Fruit fly (Drosophila melanogaster) whole organism, embryonic: ENCODE measurements around the gene CG31161.
A peak's percentile ranks its signal among the peaks of the same experiment; 100 is the strongest.

Experiments used
- ATbp ChIP-seq: fragments of 200-800 bp; sonication (Bioruptor generic); optimal IDR thresholded peaks from 2 replicates; lab custom pipeline; 2017; ENCODE audit warnings: missing biosample characterization, mild to moderate bottlenecking, missing genetic modification characterization, missing genetic modification reagents
- Bdp1 ChIP-seq: fragments of 200-800 bp; sonication (Bioruptor generic); optimal IDR thresholded peaks from 3 replicates; lab custom pipeline; 2016; ENCODE audit warnings: missing biosample characterization, missing genetic modification characterization
- CG10321 ChIP-seq: fragments of 200-800 bp; sonication (Bioruptor generic); IDR thresholded peaks from 2 replicates; pipeline ENCODE4 v1.3.6; 2022; ENCODE audit warnings: missing biosample characterization, missing genetic modification characterization
- CG10654 ChIP-seq: fragments of 200-800 bp; sonication (Bioruptor generic); optimal IDR thresholded peaks from 2 replicates; lab custom pipeline; 2016; ENCODE audit warnings: missing biosample characterization, missing genetic modification characterization
- CG11093 ChIP-seq: fragments of 200-800 bp; sonication (Bioruptor generic); IDR thresholded peaks from 3 replicates; pipeline ENCODE4 v1.3.6; 2022; ENCODE audit warnings: missing biosample characterization, missing genetic modification characterization
- CG11456 ChIP-seq: fragments of 200-800 bp; sonication (Bioruptor generic); IDR thresholded peaks from 3 replicates; pipeline ENCODE4 v1.3.6; 2022; ENCODE audit warnings: missing biosample characterization, missing genetic modification characterization
- CG12104 ChIP-seq: fragments of 200-800 bp; sonication (Bioruptor generic); optimal IDR thresholded peaks from 3 replicates; lab custom pipeline; 2016; ENCODE audit warnings: missing biosample characterization, missing genetic modification characterization
- CG12155 ChIP-seq: fragments of 200-800 bp; sonication (Bioruptor generic); optimal IDR thresholded peaks from 3 replicates; lab custom pipeline; 2016; ENCODE audit warnings: missing biosample characterization, missing genetic modification characterization
- CG12659 ChIP-seq: fragments of 200-800 bp; sonication (Bioruptor generic); optimal IDR thresholded peaks from 3 replicates; lab custom pipeline; 2017; ENCODE audit warnings: mild to moderate bottlenecking, missing biosample characterization, missing genetic modification reagents, missing genetic modification characterization
- CG12942 ChIP-seq: fragments of 200-800 bp; sonication (Bioruptor generic); optimal IDR thresholded peaks from 3 replicates; lab custom pipeline; 2016; ENCODE audit warnings: missing biosample characterization, missing genetic modification characterization
- CG13123 ChIP-seq: fragments of 200-800 bp; sonication (Bioruptor generic); optimal IDR thresholded peaks from 2 replicates; lab custom pipeline; 2016; ENCODE audit warnings: missing biosample characterization, missing genetic modification characterization
- CG15073 ChIP-seq: fragments of 200-800 bp; sonication (Bioruptor generic); optimal IDR thresholded peaks from 2 replicates; lab custom pipeline; 2016; ENCODE audit warnings: missing biosample characterization, missing genetic modification characterization
- CG1529 ChIP-seq: fragments of 200-800 bp; sonication (Bioruptor generic); optimal IDR thresholded peaks from 3 replicates; lab custom pipeline; 2018; ENCODE audit warnings: missing biosample characterization, missing genetic modification characterization
- CG17361 ChIP-seq: fragments of 200-800 bp; sonication (Bioruptor generic); IDR thresholded peaks from 3 replicates; pipeline ENCODE4 v1.3.6; 2022; ENCODE audit warnings: missing biosample characterization, missing genetic modification characterization
- CG34422 ChIP-seq: fragments of 200-800 bp; sonication (Bioruptor generic); IDR thresholded peaks from 3 replicates; pipeline ENCODE4 v1.3.6; 2022; ENCODE audit warnings: missing biosample characterization, missing genetic modification characterization
- CG3838 ChIP-seq: fragments of 200-800 bp; sonication (Bioruptor generic); optimal IDR thresholded peaks from 3 replicates; lab custom pipeline; 2016; ENCODE audit warnings: missing biosample characterization, missing genetic modification characterization
- CG6254 ChIP-seq: fragments of 200-800 bp; sonication (Bioruptor generic); optimal IDR thresholded peaks from 3 replicates; lab custom pipeline; 2017; ENCODE audit warnings: mild to moderate bottlenecking, missing biosample characterization, missing genetic modification reagents, missing genetic modification characterization
- CG6654 ChIP-seq: fragments of 200-800 bp; sonication (Bioruptor generic); optimal IDR thresholded peaks from 2 replicates; lab custom pipeline; 2017; ENCODE audit warnings: missing biosample characterization, mild to moderate bottlenecking, missing genetic modification characterization
- CG6765 ChIP-seq: fragments of 200-800 bp; sonication (Bioruptor generic); optimal IDR thresholded peaks from 3 replicates; lab custom pipeline; 2017; ENCODE audit warnings: missing biosample characterization, mild to moderate bottlenecking, missing genetic modification characterization
- CG6813 ChIP-seq: fragments of 200-800 bp; sonication (Bioruptor generic); optimal IDR thresholded peaks from 2 replicates; lab custom pipeline; 2017; ENCODE audit warnings: missing biosample characterization, missing genetic modification characterization, mild to moderate bottlenecking, moderate library complexity, missing genetic modification reagents
- CG7745 ChIP-seq: fragments of 200-800 bp; sonication (Bioruptor generic); optimal IDR thresholded peaks from 2 replicates; lab custom pipeline; 2018; ENCODE audit warnings: missing biosample characterization, mild to moderate bottlenecking, missing genetic modification characterization, moderate library complexity
- CG7839 ChIP-seq: fragments of 200-800 bp; sonication (Bioruptor generic); optimal IDR thresholded peaks from 3 replicates; lab custom pipeline; 2018; ENCODE audit warnings: missing biosample characterization, mild to moderate bottlenecking, missing genetic modification characterization, moderate library complexity
- CHES-1-like ChIP-seq: fragments of 200-800 bp; sonication (Bioruptor generic); optimal IDR thresholded peaks from 2 replicates; lab custom pipeline; 2016; ENCODE audit warnings: missing biosample characterization, missing genetic modification characterization
- CrebB ChIP-seq: fragments of 200-800 bp; sonication (Bioruptor generic); optimal IDR thresholded peaks from 3 replicates; lab custom pipeline; 2018; ENCODE audit warnings: missing biosample characterization, mild to moderate bottlenecking, missing genetic modification characterization
- Dref ChIP-seq: fragments of 200-800 bp; sonication (Bioruptor generic); IDR thresholded peaks from 2 replicates; pipeline ENCODE4 v1.3.6; 2022; ENCODE audit warnings: missing biosample characterization, missing genetic modification characterization
- MBD-R2 ChIP-seq: fragments of 200-800 bp; sonication (Bioruptor generic); IDR thresholded peaks from 2 replicates; pipeline ENCODE4 v1.3.6; 2022; ENCODE audit warnings: missing biosample characterization, missing genetic modification characterization
- Mes4 ChIP-seq: fragments of 200-800 bp; sonication (Bioruptor generic); optimal IDR thresholded peaks from 2 replicates; lab custom pipeline; 2016; ENCODE audit warnings: missing biosample characterization, missing genetic modification characterization
- NK7.1 ChIP-seq: fragments of 200-800 bp; sonication (Bioruptor generic); optimal IDR thresholded peaks from 3 replicates; lab custom pipeline; 2016; ENCODE audit warnings: missing biosample characterization, missing genetic modification characterization
- Ptx1 ChIP-seq: fragments of 200-800 bp; sonication (Bioruptor generic); IDR thresholded peaks from 2 replicates; pipeline ENCODE4 v1.3.6; 2022; ENCODE audit warnings: missing biosample characterization, missing genetic modification characterization
- Trl ChIP-seq, 3 experiments: fragments of >200 bp in 2 of 3; fragments of 200-800 bp in 1 of 3; sonication (Bioruptor generic) in 1 of 3; optimal IDR thresholded peaks; 2 replicates in 1 of 3; 3 replicates in 2 of 3; lab custom pipeline; 2016 to 2017; ENCODE audit warnings: missing biosample characterization in 1 of 3, missing genetic modification characterization in 1 of 3
- Xbp1 ChIP-seq: fragments of 200-800 bp; sonication (Bioruptor generic); optimal IDR thresholded peaks from 3 replicates; lab custom pipeline; 2016; ENCODE audit warnings: missing biosample characterization, mild to moderate bottlenecking, missing genetic modification characterization
- YL-1 ChIP-seq: fragments of 200-800 bp; sonication (Bioruptor generic); optimal IDR thresholded peaks from 3 replicates; lab custom pipeline; 2017; ENCODE audit warnings: missing biosample characterization, mild to moderate bottlenecking, missing genetic modification characterization
- abd-A ChIP-seq: fragments of 200-800 bp; sonication (Bioruptor generic); optimal IDR thresholded peaks from 3 replicates; lab custom pipeline; 2019; ENCODE audit warnings: missing biosample characterization, mild to moderate bottlenecking, missing genetic modification characterization, moderate library complexity
- ase ChIP-seq: fragments of 200-800 bp; sonication (Bioruptor generic); IDR thresholded peaks from 3 replicates; pipeline ENCODE4 v1.3.6; 2022; ENCODE audit warnings: missing biosample characterization, missing genetic modification characterization
- bowl ChIP-seq: fragments of 200-800 bp; sonication (Bioruptor generic); IDR thresholded peaks from 2 replicates; pipeline ENCODE4 v1.3.6; 2022; ENCODE audit warnings: missing biosample characterization, missing genetic modification characterization
- caup ChIP-seq: fragments of 200-800 bp; sonication (Bioruptor generic); optimal IDR thresholded peaks from 3 replicates; lab custom pipeline; 2017; ENCODE audit warnings: missing biosample characterization, mild to moderate bottlenecking, missing genetic modification characterization, moderate library complexity; ENCODE audit not compliant: severe bottlenecking
- chm ChIP-seq: fragments of 200-800 bp; sonication (Bioruptor generic); IDR thresholded peaks from 2 replicates; pipeline ENCODE4 v1.3.6; 2022; ENCODE audit warnings: missing biosample characterization, missing genetic modification characterization
- dan ChIP-seq: fragments of 200-800 bp; sonication (Bioruptor generic); IDR thresholded peaks from 2 replicates; pipeline ENCODE4 v1.3.6; 2022; ENCODE audit warnings: missing biosample characterization, missing genetic modification characterization
- esg ChIP-seq: fragments of 200-800 bp; sonication (Bioruptor generic); conservative IDR thresholded peaks from 2 replicates; pipeline ENCODE4 v1.3.6; 2022; ENCODE audit warnings: missing biosample characterization, missing genetic modification characterization
- eyg ChIP-seq: fragments of 200-800 bp; sonication (Bioruptor generic); optimal IDR thresholded peaks from 3 replicates; lab custom pipeline; 2016; ENCODE audit warnings: missing biosample characterization, missing genetic modification characterization
- fru ChIP-seq: fragments of >200 bp; optimal IDR thresholded peaks from 2 replicates; lab custom pipeline; 2017
- gsb-n ChIP-seq: fragments of 200-800 bp; sonication (Bioruptor generic); optimal IDR thresholded peaks from 3 replicates; lab custom pipeline; 2018; ENCODE audit warnings: missing biosample characterization, mild to moderate bottlenecking, missing genetic modification characterization
- hb ChIP-seq: fragments of 200-800 bp; sonication (Bioruptor generic); IDR thresholded peaks from 3 replicates; pipeline ENCODE4 v1.3.6; 2022; ENCODE audit warnings: missing biosample characterization, missing genetic modification characterization; ENCODE audit not compliant: partially characterized antibody
- hth ChIP-seq: fragments of >200 bp; optimal IDR thresholded peaks from 2 replicates; lab custom pipeline; 2017; ENCODE audit warnings: inconsistent platforms
- insv ChIP-seq, 2 experiments: fragments of 200-800 bp; sonication (Bioruptor generic); optimal IDR thresholded peaks; 3 replicates each; lab custom pipeline; 2016 to 2018; ENCODE audit warnings: missing biosample characterization in 2 of 2, missing genetic modification characterization in 2 of 2
- pum ChIP-seq: fragments of 200-800 bp; sonication (Bioruptor generic); optimal IDR thresholded peaks from 2 replicates; lab custom pipeline; 2016; ENCODE audit warnings: missing biosample characterization, missing genetic modification characterization
- repo ChIP-seq: fragments of 200-800 bp; sonication (Bioruptor generic); optimal IDR thresholded peaks from 2 replicates; lab custom pipeline; 2016; ENCODE audit warnings: missing biosample characterization, missing genetic modification characterization
- row ChIP-seq: fragments of 200-800 bp; sonication (Bioruptor generic); IDR thresholded peaks from 3 replicates; pipeline ENCODE4 v1.3.6; 2022; ENCODE audit warnings: missing biosample characterization, missing genetic modification characterization
- sens ChIP-seq: fragments of 200-800 bp; sonication (Bioruptor generic); peaks from one replicate; lab custom pipeline; 2016; ENCODE audit warnings: missing biosample characterization, missing genetic modification characterization
- slbo ChIP-seq: fragments of 200-800 bp; sonication (Bioruptor generic); IDR thresholded peaks from 2 replicates; pipeline ENCODE4 v1.3.6; 2022; ENCODE audit warnings: missing biosample characterization, missing genetic modification characterization
- tna ChIP-seq: fragments of 200-800 bp; sonication (Bioruptor generic); IDR thresholded peaks from 2 replicates; pipeline ENCODE4 v1.3.6; 2022; ENCODE audit warnings: missing biosample characterization, missing genetic modification characterization; ENCODE audit not compliant: partially characterized antibody
- z ChIP-seq: fragments of 200-800 bp; sonication (Bioruptor generic); IDR thresholded peaks from 3 replicates; pipeline ENCODE4 v1.3.6; 2022; ENCODE audit warnings: missing biosample characterization, missing genetic modification characterization
- zf30C ChIP-seq: fragments of 200-800 bp; sonication (Bioruptor generic); optimal IDR thresholded peaks from 3 replicates; lab custom pipeline; 2018; ENCODE audit warnings: missing biosample characterization, mild to moderate bottlenecking, missing genetic modification characterization

The CG31161 gene

DNA sequence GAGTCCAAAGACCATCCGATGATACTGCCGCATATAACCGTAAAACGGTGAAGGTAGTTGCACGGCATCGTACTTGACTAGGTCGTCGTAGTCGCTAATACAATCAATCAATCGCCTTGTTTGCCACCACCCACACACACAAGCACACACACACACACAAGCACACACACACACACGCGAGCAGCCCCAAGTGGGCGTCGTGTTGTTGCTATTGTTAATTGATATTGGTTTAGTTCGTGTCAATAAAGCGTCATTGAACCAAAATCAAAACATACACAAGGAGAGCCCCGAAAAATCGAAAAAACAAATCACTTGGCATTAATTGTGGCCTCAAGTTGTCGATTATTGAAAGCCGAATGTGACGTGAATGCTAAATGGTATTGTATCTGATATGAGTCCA lies 19.9 kb upstream of the CG31161 start (continued):
- peak; percentile 28 for TF ChIP-seq CG10654
- TF ChIP-seq pum = no peak
- no peak for TF ChIP-seq CG7745 (tag; lab: Kevin White, UChicago)
- 0 out of 2 replicates have a peak, but pooled peaks have one; percentile 10 for TF ChIP-seq CG10321
- TF ChIP-seq caup (GFP tag; lab: Kevin White, UChicago) = peak; percentile 62
- TF ChIP-seq CG12942 (GFP tag; lab: Kevin White, UChicago) = peak; percentile 42
- no peak for TF ChIP-seq Trl (optimal IDR thresholded peaks at IDR 0.05; lab: Kevin White, UChicago)
- TF ChIP-seq Trl (GFP tag; optimal IDR thresholded peaks at IDR 0.05; lab: Kevin White, UChicago) = peak; percentile 67
- no peak for TF ChIP-seq Xbp1
- no peak; the same call in 1 of the 2 replicates for TF ChIP-seq Ptx1
- no peak for TF ChIP-seq repo
- peak; percentile 62 for TF ChIP-seq CG6813 (GFP tag; lab: Kevin White, UChicago)
- TF ChIP-seq sens (GFP tag; lab: Kevin White, UChicago) = peak; percentile 95
- peak; percentile 7; the same call in 1 of the 3 replicates for TF ChIP-seq CG11093 (GFP tag; lab: Robert Waterston, UW)
- TF ChIP-seq CG12104 = no peak
- TF ChIP-seq abd-A = no peak
- no peak for TF ChIP-seq NK7.1
- TF ChIP-seq hb (GFP tag; lab: Robert Waterston, UW) = no peak
- TF ChIP-seq fru = no peak
- TF ChIP-seq zf30C = no peak
- TF ChIP-seq row (GFP tag; lab: Robert Waterston, UW) = peak; percentile 21; the same call in 1 of the 3 replicates
- 0 out of 3 replicates have a peak, but pooled peaks have one; percentile 33 for TF ChIP-seq CG34422 (GFP tag; lab: Robert Waterston, UW)
- TF ChIP-seq CG3838 (GFP tag; lab: Kevin White, UChicago) = peak; percentile 10
- TF ChIP-seq CG17361 (GFP tag; lab: Robert Waterston, UW) = no peak
- TF ChIP-seq YL-1 (GFP tag; lab: Kevin White, UChicago) = no peak
- peak; percentile 36 for TF ChIP-seq CG1529 (GFP tag; lab: Kevin White, UChicago)
- TF ChIP-seq CrebB (tag; lab: Kevin White, UChicago) = peak; percentile 12
- 0 out of 3 replicates have a peak, but pooled peaks have one; percentile 35 for TF ChIP-seq CG11456 (GFP tag; lab: Robert Waterston, UW)
- peak; percentile 11 for TF ChIP-seq Bdp1 (GFP tag; lab: Kevin White, UChicago)
- TF ChIP-seq Mes4 (GFP tag; lab: Kevin White, UChicago) = peak; percentile 50
- no peak for TF ChIP-seq CG6654 (GFP tag; lab: Kevin White, UChicago)
- TF ChIP-seq CHES-1-like (GFP tag; lab: Kevin White, UChicago) = peak; percentile 48
- TF ChIP-seq CG13123 = peak; percentile 40
- no peak for TF ChIP-seq hth (lab: Kevin White, UChicago)

DNA sequence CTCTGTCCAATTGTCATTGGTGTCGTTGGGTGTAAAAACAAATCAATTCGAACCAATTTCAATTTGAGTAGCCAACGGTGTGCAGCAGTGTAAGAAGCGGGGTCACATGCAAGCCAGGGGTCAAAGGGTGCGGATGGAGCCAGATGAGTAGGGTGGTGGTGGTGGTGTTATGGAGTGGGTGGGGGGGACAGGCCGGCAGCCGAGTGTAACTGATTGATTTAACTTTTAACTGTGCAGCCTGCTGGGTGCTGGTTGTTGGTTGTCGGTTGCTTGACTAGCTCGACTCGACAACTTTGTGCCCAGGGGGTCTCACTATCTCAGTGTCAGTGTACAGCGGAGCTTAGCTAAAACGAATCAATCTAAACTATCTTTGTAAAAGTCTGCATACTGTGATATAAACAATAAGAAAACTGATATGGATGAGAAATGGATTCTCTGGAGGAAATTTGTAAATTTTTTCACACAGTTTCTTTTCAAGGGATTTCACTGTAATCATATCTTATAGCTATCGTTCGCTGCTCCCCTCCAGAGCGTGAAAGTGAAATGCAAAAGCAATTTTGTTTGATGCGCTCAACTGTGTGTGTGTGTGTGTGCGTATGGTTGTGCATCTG lies 18.9 kb upstream of the CG31161 start:
- TF ChIP-seq tna (GFP tag; lab: Robert Waterston, UW) (no peak), MBD-R2 (no peak; the same call in 1 of the 2 replicates), eyg (GFP tag; lab: Kevin White, UChicago) (no peak), ase (GFP tag; lab: Robert Waterston, UW) (peak; percentile 65; the same call in 1 of the 3 replicates), esg (GFP tag; lab: Robert Waterston, UW) (peak; percentile 70), CG15073 (GFP tag; lab: Kevin White, UChicago) (no peak), slbo (GFP tag; lab: Robert Waterston, UW) (peak; percentile 71), Dref (GFP tag; lab: Robert Waterston, UW) (no peak), ATbp (peak; percentile 87), CG12659 (GFP tag; lab: Kevin White, UChicago) (peak; percentile 47), bowl (0 out of 2 replicates have a peak, but pooled peaks have one; percentile 10), CG7839 (tag; lab: Kevin White, UChicago) (no peak), dan (GFP tag; lab: Robert Waterston, UW) (no peak), z (no peak), CG12155 (peak; percentile 47), CG6254 (GFP tag; lab: Kevin White, UChicago) (no peak), chm (GFP tag; lab: Robert Waterston, UW) (peak; percentile 64), insv (GFP tag; optimal IDR thresholded peaks at IDR 0.05; lab: Kevin White, UChicago) (no peak), gsb-n (tag; lab: Kevin White, UChicago) (no peak), CG6765 (GFP tag; lab: Kevin White, UChicago) (no peak)
